Worm (Caenorhabditis elegans) whole organism, L2 larva: ENCODE results near the gene srd-26.
A peak's percentile ranks its signal among the peaks of the same experiment; 100 is the strongest.

Source experiments
- C34F6.9 ChIP-seq: fragments of 150-350 bp; optimal IDR thresholded peaks from 2 replicates; lab custom pipeline; 2014; ENCODE audit warnings: missing biosample characterization, missing genetic modification characterization
- F13H6.1 ChIP-seq: sonication (generic microtip); optimal IDR thresholded peaks from 2 replicates; lab custom pipeline; 2016; ENCODE audit warnings: missing genetic modification characterization, missing compliant biosample characterization
- R02D3.7 ChIP-seq: fragments of 150-350 bp; optimal IDR thresholded peaks from 2 replicates; lab custom pipeline; 2014; ENCODE audit warnings: missing biosample characterization, missing genetic modification characterization
- Y55F3AM.14 ChIP-seq: fragments of 200-800 bp; sonication (Bioruptor generic); optimal IDR thresholded peaks from 2 replicates; lab custom pipeline; 2018; ENCODE audit warnings: mild to moderate bottlenecking, missing genetic modification characterization, missing compliant biosample characterization
- ZK546.5 ChIP-seq: sonication (generic microtip); optimal IDR thresholded peaks from 2 replicates; lab custom pipeline; 2017; ENCODE audit warnings: missing biosample characterization, missing genetic modification characterization
- alr-1 ChIP-seq: fragments of 150-350 bp; optimal IDR thresholded peaks from 2 replicates; lab custom pipeline; 2014; ENCODE audit warnings: missing biosample characterization, missing genetic modification characterization
- aly-2 ChIP-seq: fragments of 150-350 bp; optimal IDR thresholded peaks from 2 replicates; lab custom pipeline; 2014; ENCODE audit warnings: missing biosample characterization, missing genetic modification characterization
- ama-1 ChIP-seq: fragments of 150-350 bp; optimal IDR thresholded peaks from 2 replicates; lab custom pipeline; 2018; ENCODE audit warnings: inconsistent platforms
- blmp-1 ChIP-seq: sonication (generic microtip); optimal IDR thresholded peaks from 2 replicates; lab custom pipeline; 2017; ENCODE audit warnings: missing genetic modification characterization, mild to moderate bottlenecking, missing compliant biosample characterization, antibody characterized with exemption, moderate library complexity; ENCODE audit not compliant: insufficient read depth
- ceh-82 ChIP-seq: fragments of 150-350 bp; optimal IDR thresholded peaks from 2 replicates; lab custom pipeline; 2014; ENCODE audit warnings: missing biosample characterization, missing genetic modification characterization
- crh-2 ChIP-seq: sonication (generic microtip); optimal IDR thresholded peaks from 2 replicates; lab custom pipeline; 2017; ENCODE audit warnings: missing biosample characterization, missing genetic modification characterization
- dmd-4 ChIP-seq: sonication (generic microtip); optimal IDR thresholded peaks from 2 replicates; lab custom pipeline; 2017; ENCODE audit warnings: missing biosample characterization, missing genetic modification characterization
- egl-27 ChIP-seq: sonication (generic microtip); optimal IDR thresholded peaks from 3 replicates; lab custom pipeline; 2017; ENCODE audit warnings: missing biosample characterization, missing genetic modification reagents, missing genetic modification characterization
- elt-1 ChIP-seq: fragments of 150-350 bp; optimal IDR thresholded peaks from 2 replicates; lab custom pipeline; 2014; ENCODE audit warnings: missing biosample characterization, missing genetic modification characterization
- elt-3 ChIP-seq: sonication (generic microtip); optimal IDR thresholded peaks from 2 replicates; lab custom pipeline; 2017; ENCODE audit warnings: missing biosample characterization, missing genetic modification characterization
- fos-1 ChIP-seq: fragments of 150-350 bp; optimal IDR thresholded peaks from 2 replicates; lab custom pipeline; 2014; ENCODE audit warnings: missing biosample characterization, missing genetic modification characterization
- gmeb-1 ChIP-seq: fragments of 150-350 bp; optimal IDR thresholded peaks from 2 replicates; lab custom pipeline; 2014; ENCODE audit warnings: missing biosample characterization, missing genetic modification characterization
- lin-11 ChIP-seq: fragments of 150-350 bp; sonication (generic microtip); optimal IDR thresholded peaks from 2 replicates; lab custom pipeline; 2014; ENCODE audit warnings: missing biosample characterization, missing genetic modification characterization, inconsistent platforms, mixed read lengths
- lin-13 ChIP-seq: fragments of 150-350 bp; optimal IDR thresholded peaks from 2 replicates; lab custom pipeline; 2014; ENCODE audit warnings: missing biosample characterization, missing genetic modification reagents, missing genetic modification characterization
- lsy-2 ChIP-seq, 2 experiments: fragments of 150-350 bp in 1 of 2; sonication (generic microtip) in 1 of 2; optimal IDR thresholded peaks; 2 replicates each; lab custom pipeline; 2014 to 2017; ENCODE audit warnings: missing biosample characterization in 2 of 2, missing genetic modification characterization in 2 of 2
- mab-5 ChIP-seq: fragments of 150-350 bp; optimal IDR thresholded peaks from 2 replicates; lab custom pipeline; 2014; ENCODE audit warnings: missing biosample characterization, missing genetic modification characterization
- mbf-1 ChIP-seq: sonication (generic microtip); optimal IDR thresholded peaks from 2 replicates; lab custom pipeline; 2017; ENCODE audit warnings: missing biosample characterization, missing genetic modification characterization
- mdl-1 ChIP-seq, 2 experiments: fragments of 150-350 bp in 1 of 2; sonication (generic microtip) in 1 of 2; optimal IDR thresholded peaks; 2 replicates each; lab custom pipeline; 2017; ENCODE audit warnings: missing biosample characterization in 2 of 2, missing genetic modification characterization in 2 of 2
- nhr-10 ChIP-seq: sonication (generic microtip); optimal IDR thresholded peaks from 2 replicates; lab custom pipeline; 2017; ENCODE audit warnings: missing biosample characterization, missing genetic modification characterization
- nhr-12 ChIP-seq: fragments of 150-350 bp; optimal IDR thresholded peaks from 2 replicates; lab custom pipeline; 2014; ENCODE audit warnings: missing biosample characterization, missing genetic modification characterization
- nhr-129 ChIP-seq: fragments of 150-350 bp; optimal IDR thresholded peaks from 2 replicates; lab custom pipeline; 2014; ENCODE audit warnings: missing biosample characterization, missing genetic modification characterization
- nhr-21 ChIP-seq: fragments of 150-350 bp; optimal IDR thresholded peaks from 2 replicates; lab custom pipeline; 2014; ENCODE audit warnings: missing biosample characterization, missing genetic modification characterization
- nhr-237 ChIP-seq: fragments of 150-350 bp; optimal IDR thresholded peaks from 2 replicates; lab custom pipeline; 2014; ENCODE audit warnings: missing biosample characterization, missing genetic modification characterization
- nhr-6 ChIP-seq: fragments of 150-350 bp; optimal IDR thresholded peaks from 2 replicates; lab custom pipeline; 2014; ENCODE audit warnings: missing biosample characterization, missing genetic modification characterization
- nhr-77 ChIP-seq: fragments of 150-350 bp; optimal IDR thresholded peaks from 2 replicates; lab custom pipeline; 2014; ENCODE audit warnings: missing biosample characterization, missing genetic modification characterization
- peb-1 ChIP-seq: fragments of 150-350 bp; optimal IDR thresholded peaks from 2 replicates; lab custom pipeline; 2014; ENCODE audit warnings: missing biosample characterization, missing genetic modification characterization
- sem-4 ChIP-seq: fragments of 150-350 bp; optimal IDR thresholded peaks from 2 replicates; lab custom pipeline; 2014; ENCODE audit warnings: missing biosample characterization, missing genetic modification reagents, missing genetic modification characterization
- skn-1 ChIP-seq: sonication (generic microtip); optimal IDR thresholded peaks from 2 replicates; lab custom pipeline; 2017; ENCODE audit warnings: missing biosample characterization, missing genetic modification characterization
- sma-3 ChIP-seq: sonication (generic microtip); optimal IDR thresholded peaks from 2 replicates; lab custom pipeline; 2016; ENCODE audit warnings: missing genetic modification reagents, missing genetic modification characterization, missing compliant biosample characterization
- sma-9 ChIP-seq, 2 experiments: fragments of 150-350 bp in 1 of 2; sonication (generic microtip) in 1 of 2; optimal IDR thresholded peaks; 2 replicates each; lab custom pipeline; 2014 to 2016; ENCODE audit warnings: missing genetic modification characterization in 2 of 2, mild to moderate bottlenecking in 1 of 2, missing biosample characterization in 1 of 2, missing compliant biosample characterization in 1 of 2, missing genetic modification reagents in 1 of 2, moderate library complexity in 1 of 2
- unc-39 ChIP-seq: fragments of 150-350 bp; optimal IDR thresholded peaks from 2 replicates; lab custom pipeline; 2014; ENCODE audit warnings: missing biosample characterization, missing genetic modification characterization
- unc-55 ChIP-seq: fragments of 150-350 bp; sonication (generic microtip); optimal IDR thresholded peaks from 3 replicates; lab custom pipeline; 2014; ENCODE audit warnings: missing biosample characterization, missing genetic modification reagents, missing genetic modification characterization
- unc-62 ChIP-seq: fragments of 150-350 bp; optimal IDR thresholded peaks from 2 replicates; lab custom pipeline; 2014; ENCODE audit warnings: missing biosample characterization, missing genetic modification reagents, missing genetic modification characterization
- zag-1 ChIP-seq: fragments of 150-350 bp; optimal IDR thresholded peaks from 2 replicates; lab custom pipeline; 2014; ENCODE audit warnings: missing biosample characterization, missing genetic modification characterization
- ztf-1 ChIP-seq: fragments of 200-800 bp; sonication (Bioruptor generic); conservative IDR thresholded peaks from 2 replicates; pipeline ENCODE4 v1.3.6; 2022; ENCODE audit warnings: missing genetic modification characterization, missing compliant biosample characterization
- ztf-11 ChIP-seq: sonication (generic microtip); optimal IDR thresholded peaks from 2 replicates; lab custom pipeline; 2017; ENCODE audit warnings: missing biosample characterization, missing genetic modification characterization
- ztf-4 ChIP-seq: fragments of 150-350 bp; optimal IDR thresholded peaks from 2 replicates; lab custom pipeline; 2014; ENCODE audit warnings: missing biosample characterization, missing genetic modification characterization

The srd-26 gene

DNA sequence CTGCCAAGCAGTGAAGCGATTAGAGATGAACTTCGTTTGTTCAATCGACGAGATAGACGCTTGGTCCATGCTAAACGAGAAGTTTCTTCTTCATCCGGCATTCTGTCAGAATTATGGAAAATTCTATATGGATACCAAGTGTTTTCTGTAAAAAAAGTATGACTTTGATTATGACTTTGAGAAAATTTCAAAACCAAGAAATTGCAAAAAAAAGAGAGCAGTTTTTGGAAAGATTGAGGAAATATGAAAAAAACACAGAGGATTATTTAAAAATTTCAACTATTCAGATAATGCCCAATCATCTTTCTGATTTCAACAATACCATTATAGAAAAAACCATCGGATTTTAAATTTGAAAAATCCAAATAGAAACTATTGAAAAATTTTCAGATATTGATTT, 17.5 kb downstream of the srd-26 start, which contains the start of gene par-1:
Gene par-1 (minus strand): TSS at position 101 of the 400 bp plus-strand sequence.
- TF ChIP-seq elt-1 (tag; lab: Kevin White, UChicago): no peak
- TF ChIP-seq unc-55 (GFP tag; lab: Kevin White, UChicago): no peak
- TF ChIP-seq zag-1 (tag; lab: Kevin White, UChicago): no peak
- TF ChIP-seq nhr-10: no peak
- TF ChIP-seq nhr-21 (tag; lab: Kevin White, UChicago): no peak
- TF ChIP-seq aly-2: no peak
- no peak for TF ChIP-seq gmeb-1
- no peak for TF ChIP-seq alr-1 (tag; lab: Kevin White, UChicago)

DNA sequence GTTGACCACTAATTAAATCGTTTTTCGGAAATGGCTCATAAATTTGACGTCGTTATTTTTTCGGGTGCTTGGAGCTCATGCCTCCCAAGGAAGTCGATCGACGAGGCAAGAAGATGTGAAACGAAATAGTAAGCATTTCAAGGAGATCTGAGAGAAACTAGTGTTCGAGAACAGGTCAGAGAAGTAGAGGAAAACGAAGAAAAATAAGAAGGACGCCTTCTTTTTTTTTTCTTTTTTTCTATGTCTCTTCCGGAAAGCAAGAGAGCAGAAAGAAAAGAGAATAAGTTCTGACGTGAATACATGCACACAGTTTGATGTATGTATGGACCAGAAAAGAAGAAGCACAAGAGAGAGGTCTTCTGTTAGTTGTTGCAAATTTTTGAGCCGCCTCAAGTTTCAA, 19.2 kb downstream of the srd-26 start:
- TF ChIP-seq mdl-1 (tag; optimal IDR thresholded peaks at IDR 0.05; lab: Kevin White, UChicago) (peak in 1 of 2 experiments; percentile 9), zag-1 (tag; lab: Kevin White, UChicago) (no peak), blmp-1 (tag; lab: Kevin White, UChicago) (no peak), aly-2 (no peak), unc-55 (GFP tag; lab: Kevin White, UChicago) (peak; percentile 81), crh-2 (tag; lab: Kevin White, UChicago) (no peak), F13H6.1 (tag; lab: Kevin White, UChicago) (peak; percentile 40), elt-1 (tag; lab: Kevin White, UChicago) (no peak), Y55F3AM.14 (peak; percentile 30), egl-27 (tag; lab: Kevin White, UChicago) (no peak), sma-9 (GFP tag; optimal IDR thresholded peaks at IDR 0.05; lab: Kevin White, UChicago) (peak; percentile 72), sma-9 (tag; optimal IDR thresholded peaks at IDR 0.05; lab: Kevin White, UChicago) (no peak), nhr-129 (tag; lab: Kevin White, UChicago) (peak; percentile 39), mab-5 (peak; percentile 66), ZK546.5 (tag; lab: Kevin White, UChicago) (no peak), C34F6.9 (tag; lab: Kevin White, UChicago) (peak; percentile 82), lsy-2 (tag; optimal IDR thresholded peaks at IDR 0.05; lab: Kevin White, UChicago) (peak; percentile 8 to 67), alr-1 (tag; lab: Kevin White, UChicago) (no peak), ceh-82 (tag; lab: Kevin White, UChicago) (no peak), nhr-10 (no peak), nhr-237 (tag; lab: Kevin White, UChicago) (peak; percentile 20), R02D3.7 (tag; lab: Kevin White, UChicago) (no peak), sem-4 (no peak), peb-1 (tag; lab: Kevin White, UChicago) (no peak), elt-3 (tag; lab: Kevin White, UChicago) (no peak), ztf-11 (no peak), nhr-21 (tag; lab: Kevin White, UChicago) (no peak)
- TF ChIP-seq, all 48 proteins: peak for 10

DNA sequence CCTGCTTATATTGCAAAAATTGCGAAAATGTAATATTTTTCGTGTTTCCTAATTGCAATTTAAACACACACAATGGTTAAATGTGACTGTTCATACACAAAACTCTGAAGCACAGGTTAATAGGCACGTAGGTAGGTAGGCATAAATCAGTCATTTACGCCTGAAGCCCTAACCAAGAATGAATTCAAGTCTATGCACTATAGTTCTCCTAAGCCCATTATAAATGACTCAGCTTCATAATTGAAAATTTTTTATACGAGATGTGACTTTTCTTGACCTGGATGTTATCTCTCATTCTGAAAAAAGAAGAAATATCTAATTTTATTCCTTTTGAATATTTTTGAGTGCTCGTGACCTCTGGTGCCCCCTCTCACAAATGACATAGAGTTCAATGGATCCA, 21.0 kb downstream of the srd-26 start:
- TF ChIP-seq nhr-6 (no peak), unc-39 (tag; lab: Kevin White, UChicago) (no peak), ceh-82 (tag; lab: Kevin White, UChicago) (no peak), fos-1 (tag; lab: Kevin White, UChicago) (no peak), ama-1 (no peak), ztf-4 (tag; lab: Kevin White, UChicago) (no peak)

ce11 chrV:14140733-14141132, 22.1 kb downstream of the srd-26 start:
- TF ChIP-seq sem-4: peak; percentile 58
- peak; percentile 47 for TF ChIP-seq sma-9 (GFP tag; optimal IDR thresholded peaks at IDR 0.05; lab: Kevin White, UChicago)
- TF ChIP-seq sma-9 (tag; optimal IDR thresholded peaks at IDR 0.05; lab: Kevin White, UChicago): no peak
- no peak for TF ChIP-seq nhr-12 (tag; lab: Kevin White, UChicago)
- peak in 1 of 2 experiments; percentile 21 for TF ChIP-seq lsy-2 (tag; optimal IDR thresholded peaks at IDR 0.05; lab: Kevin White, UChicago)

- TF ChIP-seq crh-2 (tag; lab: Kevin White, UChicago): no peak
- TF ChIP-seq nhr-129 (tag; lab: Kevin White, UChicago): peak; percentile 53
- TF ChIP-seq mbf-1: no peak
- peak; percentile 34 for TF ChIP-seq sma-3 (GFP tag; lab: Kevin White, UChicago)
- no peak for TF ChIP-seq elt-1 (tag; lab: Kevin White, UChicago)
- TF ChIP-seq Y55F3AM.14: no peak
- TF ChIP-seq sem-4: no peak
- no peak for TF ChIP-seq R02D3.7 (tag; lab: Kevin White, UChicago)
- TF ChIP-seq mdl-1 (tag; optimal IDR thresholded peaks at IDR 0.05; lab: Kevin White, UChicago): no peak
- no peak for TF ChIP-seq skn-1 (tag; lab: Kevin White, UChicago)
- no peak for TF ChIP-seq dmd-4
- TF ChIP-seq nhr-21 (tag; lab: Kevin White, UChicago): no peak
- no peak for TF ChIP-seq ztf-4 (tag; lab: Kevin White, UChicago)
- no peak for TF ChIP-seq lin-13 (GFP tag; lab: Kevin White, UChicago)
- no peak for TF ChIP-seq zag-1 (tag; lab: Kevin White, UChicago)
- no peak for TF ChIP-seq ztf-1 (GFP tag; lab: Robert Waterston, UW)
- no peak for TF ChIP-seq nhr-10
- TF ChIP-seq ama-1: no peak
- TF ChIP-seq lin-11 (tag; lab: Kevin White, UChicago): no peak
- TF ChIP-seq elt-3 (tag; lab: Kevin White, UChicago): no peak
- TF ChIP-seq nhr-77 (tag; lab: Kevin White, UChicago): no peak
- no peak for TF ChIP-seq unc-62 (GFP tag; lab: Kevin White, UChicago)
Observed at ce11 chrV:14139252-14140100, 23.3 kb downstream of the srd-26 start.
